Worm (Caenorhabditis elegans) whole organism, L4 larva: ENCODE measurements around the gene Y45F10B.12.

Experiments
- F44E2.7 ChIP-seq: fragments of 200-800 bp; sonication (Bioruptor generic); IDR thresholded peaks from 2 replicates; pipeline ENCODE4 v2.1.2; 2022; ENCODE audit warnings: missing genetic modification characterization, missing compliant biosample characterization
- Y48G9A.11 ChIP-seq: fragments of 200-800 bp; sonication (Bioruptor generic); IDR thresholded peaks from 2 replicates; pipeline ENCODE4 v1.3.6; 2022; ENCODE audit warnings: missing genetic modification reagents, missing genetic modification characterization, missing compliant biosample characterization
- aha-1 ChIP-seq: fragments of 150-350 bp; peaks from one replicate; lab custom pipeline; 2014; ENCODE audit warnings: missing biosample characterization, missing genetic modification characterization
- ceh-82 ChIP-seq: sonication (generic microtip); optimal IDR thresholded peaks from 2 replicates; lab custom pipeline; 2017; ENCODE audit warnings: missing biosample characterization, missing genetic modification characterization
- ces-1 ChIP-seq: fragments of 150-350 bp; sonication (generic microtip); optimal IDR thresholded peaks from 4 replicates; lab custom pipeline; 2014; ENCODE audit warnings: missing biosample characterization, missing genetic modification reagents, missing genetic modification characterization
- egl-43 ChIP-seq: fragments of 200-800 bp; sonication (Bioruptor generic); IDR thresholded peaks from 2 replicates; pipeline ENCODE4 v1.3.6; 2022; ENCODE audit warnings: missing genetic modification reagents, missing genetic modification characterization, missing compliant biosample characterization
- hmg-1.1 ChIP-seq: fragments of 200-800 bp; sonication (Bioruptor generic); IDR thresholded peaks from 2 replicates; pipeline ENCODE4 v1.3.6; 2022; ENCODE audit warnings: missing genetic modification reagents, missing genetic modification characterization, missing compliant biosample characterization
- nhr-76 ChIP-seq: fragments of 150-350 bp; optimal IDR thresholded peaks from 2 replicates; lab custom pipeline; 2014; ENCODE audit warnings: missing biosample characterization, missing genetic modification characterization
- pha-4 ChIP-seq, 2 experiments: fragments of 150-350 bp in 1 of 2; fragments of 200-800 bp in 1 of 2; sonication (Bioruptor generic) in 1 of 2; IDR thresholded peaks in 1 of 2; optimal IDR thresholded peaks in 1 of 2; 2 replicates each; pipeline versions ENCODE4 v1.3.6 to Lab custom; 2014 to 2022; ENCODE audit warnings: missing genetic modification characterization in 2 of 2, missing genetic modification reagents in 2 of 2, missing biosample characterization in 1 of 2, missing compliant biosample characterization in 1 of 2
- zip-2 ChIP-seq: fragments of 150-350 bp; optimal IDR thresholded peaks from 2 replicates; lab custom pipeline; 2014; ENCODE audit warnings: missing biosample characterization, missing genetic modification characterization

DNA sequence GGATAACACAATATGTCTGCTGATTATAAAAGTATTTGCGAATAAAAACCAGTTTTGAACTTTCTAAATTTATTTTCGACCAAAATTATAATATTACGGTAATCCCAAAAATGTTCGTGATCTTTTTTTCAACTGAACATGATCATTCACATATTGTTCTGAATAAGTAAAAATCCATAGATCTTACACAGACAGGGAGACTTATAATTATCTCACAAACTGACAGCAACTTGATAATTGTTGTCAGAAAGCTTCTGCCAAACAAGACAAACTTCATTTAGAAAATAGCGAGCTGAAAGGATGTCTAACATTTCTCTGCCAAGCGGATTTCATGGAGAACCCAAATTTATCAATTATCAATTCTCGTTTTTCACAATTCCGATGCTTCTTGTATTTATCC, 39.2 kb downstream of the Y45F10B.12 start, which contains the start of gene sru-21:
- TF ChIP-seq nhr-76 (no peak), aha-1 (tag; lab: Kevin White, UChicago) (no peak), ceh-82 (tag; lab: Kevin White, UChicago) (no peak), ces-1 (no peak), Y48G9A.11 (no peak), F44E2.7 (GFP tag; lab: Robert Waterston, UW) (no peak), pha-4 (GFP tag; IDR thresholded peaks at IDR 0.05; lab: Robert Waterston, UW) (no peak), pha-4 (tag; optimal IDR thresholded peaks at IDR 0.05; lab: Kevin White, UChicago) (no peak), zip-2 (tag; lab: Kevin White, UChicago) (no peak), hmg-1.1 (GFP tag; lab: Robert Waterston, UW) (no peak), egl-43 (GFP tag; lab: Robert Waterston, UW) (no peak)
